Fruit fly (Drosophila melanogaster) ovary, adult (tissue): ENCODE measurements around the gene daed.

ENCODE experiments used
- CG17801 ChIP-seq: fragments of 200-800 bp; optimal IDR thresholded peaks from 2 replicates; lab custom pipeline; 2019; ENCODE audit warnings: missing biosample characterization, mild to moderate bottlenecking, missing genetic modification characterization, moderate library complexity; ENCODE audit not compliant: partially characterized antibody

daed gene

dm6 chr2L:2216065-2216464 lies at the start of gene daed:
Gene daed, minus strand, starts transcription at chr2L:2216311.
- no peak for TF ChIP-seq CG17801 (GFP tag; lab: Kevin White, UChicago)

- no peak for TF ChIP-seq CG17801 (GFP tag; lab: Kevin White, UChicago)
These were observed 49.1 kb upstream of the daed start, which contains the start of gene CG34049 for dm6 chr2L:2265221-2265620. Gene CG34049, minus strand, starts transcription at chr2L:2265321.

- no peak for TF ChIP-seq CG17801 (GFP tag; lab: Kevin White, UChicago)
These were observed 47.0 kb upstream of the daed start, which contains the start of gene CG4270 for dm6 chr2L:2263142-2263541. Gene CG4270, plus strand, starts transcription at chr2L:2263442.

dm6 chr2L:2254950-2255349 lies 38.8 kb upstream of the daed start, which contains the start of gene Send1:
Gene Send1, minus strand, starts transcription at chr2L:2255050.
- no peak for TF ChIP-seq CG17801 (GFP tag; lab: Kevin White, UChicago)

dm6 chr2L:2252745-2253144 lies 36.6 kb upstream of the daed start, which contains the start of gene CG17234:
Gene CG17234, plus strand, starts transcription at chr2L:2253045.
- no peak for TF ChIP-seq CG17801 (GFP tag; lab: Kevin White, UChicago)

- TF ChIP-seq CG17801 (GFP tag; lab: Kevin White, UChicago): no peak
These were observed 36.1 kb upstream of the daed start, which contains the start of gene CG17239 for dm6 chr2L:2252241-2252640. Gene CG17239, minus strand, starts transcription at chr2L:2252341.

- no peak for TF ChIP-seq CG17801 (GFP tag; lab: Kevin White, UChicago)
These were observed 35.1 kb upstream of the daed start, which contains the start of gene Ser12 for dm6 chr2L:2251175-2251574. Gene Ser12, minus strand, starts transcription at chr2L:2251275.

dm6 chr2L:2249578-2249977 lies 33.5 kb upstream of the daed start:
- TF ChIP-seq CG17801 (GFP tag; lab: Kevin White, UChicago): no peak

dm6 chr2L:2242783-2243182 lies 26.7 kb upstream of the daed start:
- TF ChIP-seq CG17801 (GFP tag; lab: Kevin White, UChicago): no peak

- peak; percentile 15 for TF ChIP-seq CG17801 (GFP tag; lab: Kevin White, UChicago)
These were observed 26.0 kb upstream of the daed start, which contains the start of gene CG4267 for dm6 chr2L:2242139-2242538. Gene CG4267, plus strand, starts transcription at chr2L:2242378.

dm6 chr2L:2240493-2240892 lies 24.4 kb upstream of the daed start, which contains the start of gene Tengl1:
Gene Tengl1, minus strand, starts transcription at chr2L:2240593.
- no peak for TF ChIP-seq CG17801 (GFP tag; lab: Kevin White, UChicago)

- no peak for TF ChIP-seq CG17801 (GFP tag; lab: Kevin White, UChicago)
These were observed 23.2 kb upstream of the daed start, which contains the start of gene Tengl2 for dm6 chr2L:2239284-2239683. Gene Tengl2, minus strand, starts transcription at chr2L:2239384.

- no peak for TF ChIP-seq CG17801 (GFP tag; lab: Kevin White, UChicago)
These were observed 22.0 kb upstream of the daed start, which contains the start of gene Tengl3 for dm6 chr2L:2238151-2238550. Gene Tengl3, minus strand, starts transcription at chr2L:2238251.

dm6 chr2L:2236722-2237121 lies 20.6 kb upstream of the daed start, which contains the start of gene Sec24CD:
Gene Sec24CD, minus strand, starts transcription at chr2L:2236844.
- peak; percentile 77 for TF ChIP-seq CG17801 (GFP tag; lab: Kevin White, UChicago)

dm6 chr2L:2228179-2228849 lies 12.2 kb upstream of the daed start:
- no peak for TF ChIP-seq CG17801 (GFP tag; lab: Kevin White, UChicago)

dm6 chr2L:2227316-2227715 lies 11.2 kb upstream of the daed start:
- TF ChIP-seq CG17801 (GFP tag; lab: Kevin White, UChicago): peak; percentile 35
